Worm (Caenorhabditis elegans): Measurements from ENCODE around the gene T05D4.2.

DNA sequence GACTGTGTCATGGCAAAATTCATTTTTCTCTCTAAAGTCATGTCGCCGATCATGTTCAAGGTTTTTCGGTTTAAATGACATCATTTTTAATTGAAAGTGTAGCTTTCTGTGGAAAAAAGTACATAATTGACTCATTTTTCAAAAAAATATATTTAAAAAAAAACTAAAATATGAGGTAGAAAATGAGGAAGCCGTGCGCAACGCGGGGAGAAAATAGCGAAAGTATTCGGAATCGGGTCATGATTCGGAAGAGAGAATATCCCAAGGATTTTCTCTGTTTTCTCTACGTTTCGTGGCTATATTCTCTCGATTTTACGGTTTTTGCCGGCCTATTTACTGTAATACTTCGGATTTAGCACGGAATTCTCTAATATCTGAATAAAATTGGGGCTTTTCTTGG, 2.2 kb downstream of the T05D4.2 start:
- TF ChIP-seq daf-8 (GFP tag; IDR thresholded peaks at IDR 0.05) = no peak
- TF ChIP-seq dpl-1 (GFP tag; optimal IDR thresholded peaks at IDR 0.05) = no peak
- TF ChIP-seq nhr-77 (tag; optimal IDR thresholded peaks at IDR 0.05) = no peak
- TF ChIP-seq daf-12 (tag; optimal IDR thresholded peaks at IDR 0.05) = no peak
- no peak for TF ChIP-seq ceh-44 (GFP tag; IDR thresholded peaks at IDR 0.05)
- no peak for TF ChIP-seq unc-39 (tag; optimal IDR thresholded peaks at IDR 0.05)
- no peak for TF ChIP-seq lsy-2 (tag; optimal IDR thresholded peaks at IDR 0.05)

Data from whole organism, L4 larva.